Fruit fly (Drosophila melanogaster): ENCODE results near the gene spri.

spri gene

dm6 chrX:10547070-10547856, 38.0 kb downstream of the spri start (continued):
- TF ChIP-seq CG30020 (tag; optimal IDR thresholded peaks at IDR 0.05) (peak; percentile 57), CG16779 (GFP tag; IDR thresholded peaks at IDR 0.05) (0 out of 2 replicates have a peak, but pooled peaks have one; percentile 14), ab (GFP tag; optimal IDR thresholded peaks at IDR 0.05) (peak; percentile 56), CG1647 (GFP tag; optimal IDR thresholded peaks at IDR 0.05) (peak; percentile 83), bsh (GFP tag; optimal IDR thresholded peaks at IDR 0.05) (peak; percentile 82 to 95), tx (GFP tag; optimal IDR thresholded peaks at IDR 0.05) (peak; percentile 81), jing (GFP tag; optimal IDR thresholded peaks at IDR 0.05) (peak; percentile 92), Jarid2 (GFP tag; optimal IDR thresholded peaks at IDR 0.05) (no peak), ssp (GFP tag; IDR thresholded peaks at IDR 0.05) (peak; percentile 79), NK7.1 (GFP tag; optimal IDR thresholded peaks at IDR 0.05) (peak; percentile 82), CG12659 (GFP tag; optimal IDR thresholded peaks at IDR 0.05) (peak; percentile 89), slp2 (GFP tag; optimal IDR thresholded peaks at IDR 0.05) (peak; percentile 89), mld (GFP tag; IDR thresholded peaks at IDR 0.05; ENCODE audit: partially characterized antibody) (no peak), CG18764 (GFP tag; optimal IDR thresholded peaks at IDR 0.05) (peak; percentile 73), fd102C (GFP tag; optimal IDR thresholded peaks at IDR 0.05) (no peak), Fer1 (GFP tag; optimal IDR thresholded peaks at IDR 0.05) (peak; percentile 81), peb (GFP tag; IDR thresholded peaks at IDR 0.05) (peak; percentile 76), CG8924 (tag; optimal IDR thresholded peaks at IDR 0.05) (peak; percentile 91), CG3838 (GFP tag; optimal IDR thresholded peaks at IDR 0.05) (peak; percentile 68), Doc3 (GFP tag; IDR thresholded peaks at IDR 0.05; ENCODE audit: partially characterized antibody) (no peak), row (GFP tag; IDR thresholded peaks at IDR 0.05) (peak; percentile 87), CG9817 (tag; optimal IDR thresholded peaks at IDR 0.05) (peak; percentile 85), repo (GFP tag; optimal IDR thresholded peaks at IDR 0.05) (peak; percentile 86), HLH3B (GFP tag; IDR thresholded peaks at IDR 0.05) (peak; percentile 94), trh (GFP tag; optimal IDR thresholded peaks at IDR 0.05) (peak; percentile 72), ind (GFP tag; optimal IDR thresholded peaks at IDR 0.05) (peak; percentile 90), Doc2 (GFP tag; IDR thresholded peaks at IDR 0.05) (peak; percentile 51; the same call in 1 of the 2 replicates)

dm6 chrX:10546631-10547030, 38.6 kb downstream of the spri start:
- TF ChIP-seq bbx (GFP tag; IDR thresholded peaks at IDR 0.05; ENCODE audit: partially characterized antibody) (peak; percentile 68; the same call in 1 of the 2 replicates), CG3726 (GFP tag; IDR thresholded peaks at IDR 0.05) (no peak), CG32532 (GFP tag; IDR thresholded peaks at IDR 0.05) (0 out of 2 replicates have a peak, but pooled peaks have one; percentile 4), vnd (GFP tag; IDR thresholded peaks at IDR 0.05; ENCODE audit: partially characterized antibody) (0 out of 3 replicates have a peak, but pooled peaks have one; percentile 37), insv (GFP tag; optimal IDR thresholded peaks at IDR 0.05) (peak in 1 of 2 experiments; percentile 77), CG8290 (GFP tag; optimal IDR thresholded peaks at IDR 0.05) (no peak), CG8290 (tag; optimal IDR thresholded peaks at IDR 0.05) (peak in 1 of 2 experiments; percentile 38), abd-A (tag; optimal IDR thresholded peaks at IDR 0.05) (peak; percentile 43), Sry-β (GFP tag; optimal IDR thresholded peaks at IDR 0.05) (no peak), grau (tag; optimal IDR thresholded peaks at IDR 0.05) (no peak), Fer3 (tag; optimal IDR thresholded peaks at IDR 0.05) (no peak), Gug (GFP tag; IDR thresholded peaks at IDR 0.05) (no peak), CG8765 (GFP tag; IDR thresholded peaks at IDR 0.05) (no peak), CG15011 (GFP tag; optimal IDR thresholded peaks at IDR 0.05) (no peak), CG13287 (GFP tag; IDR thresholded peaks at IDR 0.05; ENCODE audit: partially characterized antibody) (peak; percentile 37; the same call in 1 of the 2 replicates), CG11560 (tag; IDR thresholded peaks at IDR 0.05) (no peak), H15 (GFP tag; IDR thresholded peaks at IDR 0.05) (no peak), Dip3 (GFP tag; optimal IDR thresholded peaks at IDR 0.05) (no peak), NC2β (GFP tag; optimal IDR thresholded peaks at IDR 0.05) (no peak), CG34422 (GFP tag; IDR thresholded peaks at IDR 0.05) (peak; percentile 20; the same call in 1 of the 3 replicates), Ssrp (tag; optimal IDR thresholded peaks at IDR 0.05) (no peak), CG11723 (GFP tag; optimal IDR thresholded peaks at IDR 0.05) (no peak), Nf-YC (tag; optimal IDR thresholded peaks at IDR 0.05) (no peak)

All from whole organism, embryonic.